Worm (Caenorhabditis elegans): ENCODE results near the gene F10B5.2.

F10B5.2 gene

ce11 chrII:8157991-8158390 lies 13.4 kb downstream of the F10B5.2 start, which contains the start of gene pch-2:
pch-2 (plus strand) TSS chrII:8158349.
- TF ChIP-seq attf-5 (GFP tag; optimal IDR thresholded peaks at IDR 0.05) (peak; percentile 69), C06A6.2 (GFP tag; conservative IDR thresholded peaks at IDR 0.05) (no peak), let-526 (GFP tag; IDR thresholded peaks at IDR 0.05) (no peak), F39B2.1 (GFP tag; IDR thresholded peaks at IDR 0.05) (no peak), Y53G8AR.9 (GFP tag; conservative IDR thresholded peaks at IDR 0.05) (peak; percentile 51; the same call in 1 of the 2 replicates), B0261.1 (tag; optimal IDR thresholded peaks at IDR 0.05) (no peak), rpc-1 (optimal IDR thresholded peaks at IDR 0.05) (no peak), rpc-1 (tag; optimal IDR thresholded peaks at IDR 0.05) (no peak), atf-7 (tag; optimal IDR thresholded peaks at IDR 0.05) (no peak), hmg-1.2 (GFP tag; IDR thresholded peaks at IDR 0.05) (no peak; the same call in 1 of the 2 replicates), mel-28 (tag; optimal IDR thresholded peaks at IDR 0.05; ENCODE audit: borderline replicate concordance) (no peak), attf-3 (GFP tag; conservative IDR thresholded peaks at IDR 0.05) (peak; percentile 61), athp-1 (tag; optimal IDR thresholded peaks at IDR 0.05) (no peak), xnd-1 (tag; optimal IDR thresholded peaks at IDR 0.05) (peak; percentile 13), snpc-4 (GFP tag; optimal IDR thresholded peaks at IDR 0.05) (no peak), snpc-4 (tag; optimal IDR thresholded peaks at IDR 0.05) (peak in 1 of 4 experiments; percentile 50), mxl-1 (tag; optimal IDR thresholded peaks at IDR 0.05) (no peak), efl-1 (GFP tag; optimal IDR thresholded peaks at IDR 0.05) (peak; percentile 83), lin-54 (GFP tag; optimal IDR thresholded peaks at IDR 0.05) (no peak), F55B11.4 (tag; optimal IDR thresholded peaks at IDR 0.05; ENCODE audit: borderline replicate concordance, insufficient read depth) (no peak), lin-40 (tag; optimal IDR thresholded peaks at IDR 0.05) (no peak), madf-8 (GFP tag; conservative IDR thresholded peaks at IDR 0.05) (peak; percentile 54; the same call in 1 of the 2 replicates), ztf-26 (tag; optimal IDR thresholded peaks at IDR 0.05) (no peak), hlh-26 (GFP tag; conservative IDR thresholded peaks at IDR 0.05) (no peak), F22D6.2 (tag; optimal IDR thresholded peaks at IDR 0.05) (no peak), madf-6 (GFP tag; IDR thresholded peaks at IDR 0.05) (peak; percentile 79), B0035.1 (tag; optimal IDR thresholded peaks at IDR 0.05) (no peak), lin-35 (GFP tag; optimal IDR thresholded peaks at IDR 0.05) (peak in 1 of 3 experiments; percentile 14), ztf-18 (tag; optimal IDR thresholded peaks at IDR 0.05) (peak; percentile 92), ceh-91 (GFP tag; IDR thresholded peaks at IDR 0.05) (peak; percentile 15; the same call in 1 of the 2 replicates), pbrm-1 (GFP tag; IDR thresholded peaks at IDR 0.05) (no peak), dox-1 (GFP tag; IDR thresholded peaks at IDR 0.05) (peak; percentile 72), F33H1.4 (GFP tag; IDR thresholded peaks at IDR 0.05) (peak; percentile 52; the same call in 1 of the 2 replicates), ceh-58 (GFP tag; IDR thresholded peaks at IDR 0.05) (no peak), rec-8 (tag; optimal IDR thresholded peaks at IDR 0.05) (no peak), ztf-6 (GFP tag; IDR thresholded peaks at IDR 0.05) (no peak), snpc-1.3 (tag; optimal IDR thresholded peaks at IDR 0.05; ENCODE audit: insufficient read depth) (peak; percentile 11), ccch-3 (GFP tag; optimal IDR thresholded peaks at IDR 0.05) (no peak), sptf-2 (GFP tag; optimal IDR thresholded peaks at IDR 0.05) (no peak), lir-1 (GFP tag; conservative IDR thresholded peaks at IDR 0.05) (no peak), dpl-1 (GFP tag; optimal IDR thresholded peaks at IDR 0.05) (peak; percentile 58), nhr-120 (GFP tag; IDR thresholded peaks at IDR 0.05) (no peak), lsy-27 (tag; optimal IDR thresholded peaks at IDR 0.05; ENCODE audit: borderline replicate concordance, insufficient read depth) (no peak), him-1 (tag; optimal IDR thresholded peaks at IDR 0.05) (no peak), lsl-1 (GFP tag; optimal IDR thresholded peaks at IDR 0.05) (peak; percentile 51), egl-18 (GFP tag; IDR thresholded peaks at IDR 0.05) (no peak), hsf-1 (GFP tag; IDR thresholded peaks at IDR 0.05) (no peak), ZK185.1 (tag; optimal IDR thresholded peaks at IDR 0.05; ENCODE audit: poor library complexity, severe bottlenecking) (peak; percentile 3), madf-10 (tag; optimal IDR thresholded peaks at IDR 0.05) (no peak)
